Worm (Caenorhabditis elegans): ENCODE results near the gene col-166.

ce11 chrX:6252752-6253151 is 27.1 kb upstream of the col-166 start:
- TF ChIP-seq nhr-232 (tag; optimal IDR thresholded peaks at IDR 0.05) (no peak), K09A11.1 (tag; optimal IDR thresholded peaks at IDR 0.05; ENCODE audit: insufficient read depth) (no peak), rnt-1 (tag; optimal IDR thresholded peaks at IDR 0.05) (no peak), dmd-4 (tag; optimal IDR thresholded peaks at IDR 0.05; ENCODE audit: borderline replicate concordance) (no peak), mec-3 (tag; optimal IDR thresholded peaks at IDR 0.05; ENCODE audit: borderline replicate concordance) (no peak), elt-2 (tag; optimal IDR thresholded peaks at IDR 0.05) (no peak), ceh-31 (tag; optimal IDR thresholded peaks at IDR 0.05) (no peak), nhr-11 (tag; optimal IDR thresholded peaks at IDR 0.05) (no peak), ets-4 (tag; optimal IDR thresholded peaks at IDR 0.05) (no peak), pat-9 (tag; optimal IDR thresholded peaks at IDR 0.05) (no peak), pha-4 (tag; optimal IDR thresholded peaks at IDR 0.05) (no peak), dve-1 (tag; optimal IDR thresholded peaks at IDR 0.05) (no peak), tbx-7 (tag; optimal IDR thresholded peaks at IDR 0.05) (no peak)
